Fruit fly (Drosophila melanogaster): Measurements from ENCODE around the gene Toll-6.

The Toll-6 gene

dm6 chr3L:15321001-15321438 lies 15.5 kb upstream of the Toll-6 start (continued):
- peak; percentile 71 for TF ChIP-seq fd102C (GFP tag; optimal IDR thresholded peaks at IDR 0.05)
- no peak for TF ChIP-seq bbx (GFP tag; IDR thresholded peaks at IDR 0.05; ENCODE audit: partially characterized antibody)
- TF ChIP-seq ham (GFP tag; IDR thresholded peaks at IDR 0.05), result no peak
- TF ChIP-seq CG2678 (tag; optimal IDR thresholded peaks at IDR 0.05), result no peak
- TF ChIP-seq CG18476 (GFP tag; optimal IDR thresholded peaks at IDR 0.05), result no peak
- TF ChIP-seq CG3847 (GFP tag; IDR thresholded peaks at IDR 0.05), result no peak
- TF ChIP-seq Mes4 (GFP tag; optimal IDR thresholded peaks at IDR 0.05), result no peak
- TF ChIP-seq odd (GFP tag; optimal IDR thresholded peaks at IDR 0.05), result no peak
- peak; percentile 85 for TF ChIP-seq CG18262 (tag; optimal IDR thresholded peaks at IDR 0.05)
- no peak for TF ChIP-seq CG33213 (GFP tag; optimal IDR thresholded peaks at IDR 0.05)
- no peak for TF ChIP-seq CG14667 (GFP tag; IDR thresholded peaks at IDR 0.05)
- TF ChIP-seq CG8944 (GFP tag; optimal IDR thresholded peaks at IDR 0.05), result no peak
- TF ChIP-seq CG7271 (tag; optimal IDR thresholded peaks at IDR 0.05), result no peak
- no peak for TF ChIP-seq CG10321 (GFP tag; IDR thresholded peaks at IDR 0.05)
- no peak for TF ChIP-seq CG11093 (GFP tag; IDR thresholded peaks at IDR 0.05)
- TF ChIP-seq CG31441 (GFP tag; IDR thresholded peaks at IDR 0.05), result peak; percentile 71
- no peak for TF ChIP-seq ase (GFP tag; IDR thresholded peaks at IDR 0.05)
- TF ChIP-seq CG18011 (GFP tag; optimal IDR thresholded peaks at IDR 0.05), result no peak
- TF ChIP-seq MESR4 (GFP tag; optimal IDR thresholded peaks at IDR 0.05), result no peak
- TF ChIP-seq lbe (GFP tag; optimal IDR thresholded peaks at IDR 0.05), result no peak
- no peak for TF ChIP-seq Max (GFP tag; optimal IDR thresholded peaks at IDR 0.05)
- TF ChIP-seq CG14710 (tag; optimal IDR thresholded peaks at IDR 0.05), result peak; percentile 84
- no peak for TF ChIP-seq dysf (GFP tag; IDR thresholded peaks at IDR 0.05)
- TF ChIP-seq her (GFP tag; optimal IDR thresholded peaks at IDR 0.05), result no peak
- TF ChIP-seq esg (GFP tag; conservative IDR thresholded peaks at IDR 0.05), result no peak
- TF ChIP-seq chm (GFP tag; IDR thresholded peaks at IDR 0.05), result no peak
- TF ChIP-seq phol (tag; optimal IDR thresholded peaks at IDR 0.05), result peak; percentile 67

- TF ChIP-seq twi (tag; optimal IDR thresholded peaks at IDR 0.05) (peak; percentile 85), yki (optimal IDR thresholded peaks at IDR 0.05) (no peak), insv (GFP tag; optimal IDR thresholded peaks at IDR 0.05) (peak in 1 of 2 experiments; percentile 23), dmrt11E (tag; optimal IDR thresholded peaks at IDR 0.05) (peak; percentile 49), oc (tag; optimal IDR thresholded peaks at IDR 0.05) (peak; percentile 64)
Measured at dm6 chr3L:15322173-15322572, 14.3 kb upstream of the Toll-6 start.

dm6 chr3L:15325445-15325844 lies 11.0 kb upstream of the Toll-6 start:
- peak; percentile 82 for TF ChIP-seq CG18476 (GFP tag; optimal IDR thresholded peaks at IDR 0.05)
- peak; percentile 91 for TF ChIP-seq gcm (GFP tag; optimal IDR thresholded peaks at IDR 0.05)
- TF ChIP-seq CG3163 (GFP tag; optimal IDR thresholded peaks at IDR 0.05), result no peak
- peak; percentile 21; the same call in 1 of the 3 replicates for TF ChIP-seq row (GFP tag; IDR thresholded peaks at IDR 0.05)
- TF ChIP-seq sens (GFP tag), result peak; percentile 25
- no peak for TF ChIP-seq CG17359 (tag; optimal IDR thresholded peaks at IDR 0.05)
- TF ChIP-seq CG1832 (GFP tag; optimal IDR thresholded peaks at IDR 0.05), result peak; percentile 34

Measured in whole organism, embryonic.